Worm (Caenorhabditis elegans) whole organism, early embryonic: ENCODE measurements around the gene cat-2.

Source experiments
- B0310.2 ChIP-seq: sonication (generic microtip); optimal IDR thresholded peaks from 2 replicates; lab custom pipeline; 2016; ENCODE audit warnings: mild to moderate bottlenecking, missing genetic modification characterization, missing compliant biosample characterization
- F13C5.2 ChIP-seq: sonication (generic microtip); optimal IDR thresholded peaks from 2 replicates; lab custom pipeline; 2017; ENCODE audit warnings: mild to moderate bottlenecking, missing genetic modification characterization, inconsistent platforms, missing compliant biosample characterization
- ama-1 ChIP-seq: fragments of 150-350 bp; optimal IDR thresholded peaks from 2 replicates; lab custom pipeline; 2014
- ceh-36 ChIP-seq: sonication (generic microtip); optimal IDR thresholded peaks from 2 replicates; lab custom pipeline; 2016; ENCODE audit warnings: missing genetic modification characterization, inconsistent platforms, missing compliant biosample characterization
- flt-1 ChIP-seq: fragments of 200-800 bp; sonication (Bioruptor generic); IDR thresholded peaks from 2 replicates; pipeline ENCODE4 v1.3.6; 2022; ENCODE audit warnings: missing genetic modification characterization, missing compliant biosample characterization
- hnd-1 ChIP-seq: sonication (generic microtip); optimal IDR thresholded peaks from 2 replicates; lab custom pipeline; 2016; ENCODE audit warnings: missing genetic modification characterization, missing compliant biosample characterization
- scrt-1 ChIP-seq: fragments of 200-800 bp; sonication (Bioruptor generic); IDR thresholded peaks from 2 replicates; pipeline ENCODE4 v1.3.6; 2022; ENCODE audit warnings: missing genetic modification characterization, missing compliant biosample characterization
- tbx-37 ChIP-seq: fragments of 200-800 bp; sonication (Bioruptor generic); conservative IDR thresholded peaks from 2 replicates; pipeline ENCODE4 v1.3.6; 2022; ENCODE audit warnings: missing genetic modification reagents, missing genetic modification characterization, missing compliant biosample characterization
- tra-4 ChIP-seq: sonication (generic microtip); optimal IDR thresholded peaks from 2 replicates; lab custom pipeline; 2017; ENCODE audit warnings: missing genetic modification characterization, missing compliant biosample characterization

ce11 chrII:273872-274271 is 16.3 kb downstream of the cat-2 start, which contains the start of gene B0432.7:
- TF ChIP-seq ama-1 (lab: Kevin White, UChicago), result no peak
- no peak for TF ChIP-seq flt-1
- no peak for TF ChIP-seq scrt-1
- TF ChIP-seq tbx-37 (GFP tag; lab: Robert Waterston, UW), result no peak
- TF ChIP-seq hnd-1, result no peak
- no peak for TF ChIP-seq F13C5.2 (tag; lab: Kevin White, UChicago)
- TF ChIP-seq ceh-36 (tag; lab: Kevin White, UChicago), result no peak
- no peak for TF ChIP-seq tra-4 (tag; lab: Kevin White, UChicago)
- TF ChIP-seq B0310.2 (tag; lab: Kevin White, UChicago), result no peak
